Worm (Caenorhabditis elegans) whole organism, young adult: Measurements from ENCODE around the gene K10D11.5.

ENCODE experiments used
- K12H6.12 ChIP-seq: fragments of 200-800 bp; sonication (Bioruptor generic); optimal IDR thresholded peaks from 2 replicates; lab custom pipeline; 2018; ENCODE audit warnings: mild to moderate bottlenecking, missing genetic modification characterization, missing compliant biosample characterization
- Y79H2A.3 ChIP-seq: fragments of 200-800 bp; sonication (Bioruptor generic); conservative IDR thresholded peaks from 2 replicates; pipeline ENCODE4 v1.3.6; 2022; ENCODE audit warnings: missing genetic modification reagents, missing genetic modification characterization, missing compliant biosample characterization
- ztf-18 ChIP-seq: sonication (generic microtip); optimal IDR thresholded peaks from 2 replicates; lab custom pipeline; 2016; ENCODE audit warnings: missing genotype, mild to moderate bottlenecking, missing genetic modification characterization, missing compliant biosample characterization

- TF ChIP-seq K12H6.12 (tag; lab: Kevin White, UChicago) (no peak), ztf-18 (tag; lab: Kevin White, UChicago) (no peak), Y79H2A.3 (no peak)
Observed at ce11 chrIV:13027801-13028641, 36.4 kb upstream of the K10D11.5 start.
